Worm (Caenorhabditis elegans): Measurements from ENCODE around the gene T13H5.1.

DNA sequence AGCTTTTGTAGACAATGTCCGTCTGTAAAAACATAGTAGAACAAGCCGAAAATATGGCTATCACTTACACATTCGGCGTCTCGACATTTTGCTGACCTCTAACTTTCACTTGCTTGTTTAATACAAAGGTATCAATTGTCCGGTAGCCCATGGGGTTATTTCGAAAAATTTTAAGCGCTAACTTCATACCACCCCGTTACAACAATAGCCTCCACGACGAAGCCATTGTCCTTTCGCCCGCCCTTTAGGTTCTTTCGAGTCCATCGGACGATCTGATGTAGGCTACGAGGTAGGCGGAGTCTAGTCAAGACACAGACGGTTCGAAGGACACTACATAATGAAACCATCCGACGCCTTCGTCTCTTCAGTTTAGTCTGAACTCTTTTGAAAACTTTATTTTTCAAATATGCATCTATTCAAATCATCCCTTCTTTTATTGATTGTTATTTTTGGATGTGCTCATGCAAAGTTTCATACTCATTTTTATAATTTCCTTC is 70.0 kb downstream of the T13H5.1 start, which contains the start of gene lips-10:
- TF ChIP-seq unc-62 (GFP tag; optimal IDR thresholded peaks at IDR 0.05) (no peak), nhr-28 (tag; optimal IDR thresholded peaks at IDR 0.05) (no peak), sem-2 (GFP tag; optimal IDR thresholded peaks at IDR 0.05) (no peak), mep-1 (tag; optimal IDR thresholded peaks at IDR 0.05) (no peak), cnd-1 (tag; optimal IDR thresholded peaks at IDR 0.05) (no peak), nhr-237 (tag; optimal IDR thresholded peaks at IDR 0.05) (no peak), bed-3 (GFP tag; optimal IDR thresholded peaks at IDR 0.05) (no peak)
